Worm (Caenorhabditis elegans): ENCODE results near the gene Y6D1A.2.

DNA sequence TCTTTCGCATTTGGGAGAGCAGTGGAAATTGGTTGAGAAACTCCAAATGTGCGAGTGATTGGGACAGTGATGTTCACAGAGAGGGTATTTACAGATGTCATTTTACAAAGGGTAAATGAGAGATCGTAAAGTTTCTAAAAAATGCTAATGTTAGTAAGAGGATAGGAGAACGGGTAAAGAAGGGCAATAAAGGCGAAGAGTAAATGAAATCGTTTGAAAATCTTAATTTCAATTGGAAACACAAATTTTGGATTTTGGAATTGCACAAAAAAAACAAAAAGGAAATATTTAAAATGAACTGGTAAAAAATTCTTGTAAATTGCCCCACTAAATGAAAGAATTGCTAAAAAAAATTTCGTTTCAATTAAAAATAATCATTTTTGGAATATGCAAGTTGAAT lies 3.2 kb downstream of the Y6D1A.2 start, which contains the start of gene pap-3:
- TF ChIP-seq him-1 (tag; optimal IDR thresholded peaks at IDR 0.05): no peak
- no peak for TF ChIP-seq dao-5 (tag; optimal IDR thresholded peaks at IDR 0.05)
- TF ChIP-seq W03F9.2 (tag; optimal IDR thresholded peaks at IDR 0.05): no peak
